Worm (Caenorhabditis elegans) whole organism, L2 larva: ENCODE results near the gene F33D4.6.
A peak's percentile ranks its signal among the peaks of the same experiment; 100 is the strongest.

Experiments
- ama-1 ChIP-seq: fragments of 150-350 bp; optimal IDR thresholded peaks from 2 replicates; lab custom pipeline; 2018; ENCODE audit warnings: inconsistent platforms
- nhr-11 ChIP-seq: fragments of 150-350 bp; optimal IDR thresholded peaks from 2 replicates; lab custom pipeline; 2014; ENCODE audit warnings: missing biosample characterization, missing genetic modification characterization
- nhr-12 ChIP-seq: fragments of 150-350 bp; optimal IDR thresholded peaks from 2 replicates; lab custom pipeline; 2014; ENCODE audit warnings: missing biosample characterization, missing genetic modification characterization
- snpc-4 ChIP-seq: fragments of 150-350 bp; optimal IDR thresholded peaks from 2 replicates; lab custom pipeline; 2014; ENCODE audit warnings: missing biosample characterization, missing genetic modification characterization

ce11 chrIV:7709701-7710100, 8.1 kb downstream of the F33D4.6 start, which contains the start of the genes mrpl-1, emc-6 and mrps-24:
- TF ChIP-seq nhr-11 (tag; lab: Kevin White, UChicago) (no peak), ama-1 (lab: Kevin White, UChicago) (no peak), nhr-12 (no peak), snpc-4 (tag; lab: Kevin White, UChicago) (peak; percentile 45)
